Fruit fly (Drosophila melanogaster) whole organism, pupa: ENCODE data around the gene Nmdmc.
A peak's percentile ranks its signal among the peaks of the same experiment; 100 is the strongest.

ENCODE experiments used
- CG10348 ChIP-seq: fragments of 200-800 bp; sonication (Bioruptor generic); IDR thresholded peaks from 2 replicates; pipeline ENCODE4 v1.3.6; 2022; ENCODE audit warnings: missing biosample characterization, missing genetic modification characterization
- CG12605 ChIP-seq: fragments of 200-800 bp; sonication (Bioruptor generic); IDR thresholded peaks from 2 replicates; pipeline ENCODE4 v1.3.6; 2022; ENCODE audit warnings: missing biosample characterization, missing genetic modification characterization
- CG13204 ChIP-seq: fragments of 200-800 bp; sonication (Bioruptor generic); optimal IDR thresholded peaks from 2 replicates; lab custom pipeline; 2018; ENCODE audit warnings: missing biosample characterization, mild to moderate bottlenecking, missing genetic modification characterization, moderate library complexity
- CG14655 ChIP-seq: fragments of 200-800 bp; sonication (Bioruptor generic); optimal IDR thresholded peaks from 3 replicates; lab custom pipeline; 2017; ENCODE audit warnings: mild to moderate bottlenecking, missing biosample characterization, missing genetic modification reagents, missing genetic modification characterization
- CG15710 ChIP-seq: fragments of 200-800 bp; sonication (Bioruptor generic); optimal IDR thresholded peaks from 2 replicates; lab custom pipeline; 2018; ENCODE audit warnings: missing biosample characterization, mild to moderate bottlenecking, missing genetic modification characterization, moderate library complexity
- CG17806 ChIP-seq: fragments of 200-800 bp; sonication (Bioruptor generic); optimal IDR thresholded peaks from 2 replicates; lab custom pipeline; 2018; ENCODE audit warnings: missing biosample characterization, mild to moderate bottlenecking, missing genetic modification characterization, moderate library complexity
- CG32121 ChIP-seq: fragments of 200-800 bp; sonication (Bioruptor generic); IDR thresholded peaks from 2 replicates; pipeline ENCODE4 v1.3.6; 2022; ENCODE audit warnings: missing biosample characterization, missing genetic modification characterization
- CG34367 ChIP-seq: fragments of 200-800 bp; sonication (Bioruptor generic); optimal IDR thresholded peaks from 2 replicates; lab custom pipeline; 2018; ENCODE audit warnings: missing biosample characterization, mild to moderate bottlenecking, missing genetic modification characterization
- CG4496 ChIP-seq: fragments of 200-800 bp; sonication (Bioruptor generic); IDR thresholded peaks from 3 replicates; pipeline ENCODE4 v1.3.6; 2022; ENCODE audit warnings: missing biosample characterization, missing genetic modification characterization
- CG8159 ChIP-seq: fragments of 200-800 bp; sonication (Bioruptor generic); optimal IDR thresholded peaks from 3 replicates; lab custom pipeline; 2018; ENCODE audit warnings: missing biosample characterization, mild to moderate bottlenecking, missing genetic modification characterization, moderate library complexity
- CG8301 ChIP-seq: fragments of 200-800 bp; sonication (Bioruptor generic); optimal IDR thresholded peaks from 2 replicates; lab custom pipeline; 2018; ENCODE audit warnings: missing biosample characterization, mild to moderate bottlenecking, missing genetic modification characterization
- CG9948 ChIP-seq: fragments of 200-800 bp; sonication (Bioruptor generic); optimal IDR thresholded peaks from 2 replicates; lab custom pipeline; 2018; ENCODE audit warnings: missing biosample characterization, mild to moderate bottlenecking, missing genetic modification characterization, moderate library complexity
- D1 ChIP-seq: fragments of 200-800 bp; sonication (Bioruptor generic); optimal IDR thresholded peaks from 2 replicates; lab custom pipeline; 2018; ENCODE audit warnings: missing biosample characterization, mild to moderate bottlenecking, missing genetic modification characterization, moderate library complexity
- EcR ChIP-seq: fragments of 200-800 bp; sonication (Bioruptor generic); optimal IDR thresholded peaks from 3 replicates; lab custom pipeline; 2019; ENCODE audit warnings: missing biosample characterization, missing genetic modification characterization, mild to moderate bottlenecking, moderate library complexity, missing genetic modification reagents
- Ets98B ChIP-seq: fragments of 200-800 bp; sonication (Bioruptor generic); IDR thresholded peaks from 2 replicates; pipeline ENCODE4 v1.3.6; 2022; ENCODE audit warnings: missing biosample characterization, missing genetic modification characterization
- Pif1A ChIP-seq: fragments of 200-800 bp; sonication (Bioruptor generic); optimal IDR thresholded peaks from 3 replicates; lab custom pipeline; 2016; ENCODE audit warnings: missing biosample characterization, missing genetic modification characterization
- Pif1B ChIP-seq: fragments of 200-800 bp; sonication (Bioruptor generic); optimal IDR thresholded peaks from 3 replicates; lab custom pipeline; 2016; ENCODE audit warnings: missing biosample characterization, missing genetic modification characterization
- Snoo ChIP-seq: fragments of 200-800 bp; sonication (Bioruptor generic); optimal IDR thresholded peaks from 3 replicates; lab custom pipeline; 2017; ENCODE audit warnings: missing biosample characterization, mild to moderate bottlenecking, missing genetic modification characterization, inconsistent platforms
- fd96Ca ChIP-seq: fragments of 200-800 bp; sonication (Bioruptor generic); IDR thresholded peaks from 3 replicates; pipeline ENCODE4 v1.3.6; 2022; ENCODE audit warnings: missing biosample characterization, missing genetic modification characterization
- gl ChIP-seq: fragments of 200-800 bp; sonication (Bioruptor generic); optimal IDR thresholded peaks from 2 replicates; lab custom pipeline; 2018; ENCODE audit warnings: missing biosample characterization, mild to moderate bottlenecking, missing genetic modification characterization
- rn ChIP-seq: fragments of 200-800 bp; sonication (Bioruptor generic); IDR thresholded peaks from 2 replicates; pipeline ENCODE4 v1.3.6; 2022; ENCODE audit warnings: missing biosample characterization, missing genetic modification characterization

Nmdmc gene

DNA sequence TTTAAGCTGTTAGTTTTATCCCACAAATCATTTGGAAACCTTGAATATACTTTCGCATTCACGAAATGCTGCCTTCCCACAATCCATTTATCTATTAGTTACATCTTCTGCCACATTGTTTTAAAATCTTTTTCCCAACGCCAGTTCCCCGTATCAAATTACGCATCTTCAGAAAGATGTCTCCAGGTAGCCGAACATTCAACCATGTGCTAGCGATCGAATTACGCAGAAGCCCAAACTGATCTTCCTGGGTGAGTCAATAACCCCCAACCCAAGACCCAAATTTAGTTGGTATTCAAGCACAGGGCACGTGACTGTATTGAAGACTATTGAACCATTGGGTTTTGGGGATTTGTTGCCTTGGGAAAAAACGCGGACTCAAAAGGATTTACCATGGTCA, 26.4 kb downstream of the Nmdmc start:
- no peak for TF ChIP-seq EcR
- no peak for TF ChIP-seq Pif1A (GFP tag; lab: Kevin White, UChicago)
- no peak for TF ChIP-seq CG10348
- no peak for TF ChIP-seq Snoo (tag; lab: Kevin White, UChicago)
- no peak for TF ChIP-seq CG9948 (tag; lab: Kevin White, UChicago)
- TF ChIP-seq CG14655 (GFP tag; lab: Kevin White, UChicago), result no peak
- TF ChIP-seq fd96Ca (GFP tag; lab: Robert Waterston, UW), result no peak
- TF ChIP-seq Ets98B, result no peak
- TF ChIP-seq CG32121 (GFP tag; lab: Robert Waterston, UW), result no peak
- TF ChIP-seq gl (tag; lab: Kevin White, UChicago), result no peak

DNA sequence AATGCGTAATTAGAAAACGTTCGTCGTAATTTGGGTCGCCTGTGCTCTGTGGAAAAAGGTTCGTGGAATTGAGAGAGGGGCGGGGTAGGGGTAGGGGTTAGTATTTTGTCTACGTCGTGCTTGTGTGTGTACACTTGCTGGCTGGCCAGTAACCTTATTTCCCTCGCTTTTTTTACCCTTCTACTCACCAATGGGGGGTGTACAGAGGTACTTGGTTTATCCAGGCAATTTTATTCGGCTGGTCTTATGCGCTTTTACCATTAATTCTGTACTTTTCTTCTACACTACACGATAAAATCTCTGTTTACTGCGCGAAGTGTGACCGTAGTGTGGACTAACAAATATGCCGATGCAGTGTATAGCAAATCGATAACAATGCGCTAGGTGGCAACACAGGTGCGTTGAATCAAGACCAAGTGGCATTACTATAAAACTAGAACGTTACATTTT, 30.6 kb downstream of the Nmdmc start, which contains the start of gene tgo:
tgo (minus strand) TSS at position 334 of the 450 bp plus-strand sequence.
- TF ChIP-seq CG15710 (peak; percentile 12), Pif1A (GFP tag; lab: Kevin White, UChicago) (no peak), rn (GFP tag; lab: Robert Waterston, UW) (no peak), fd96Ca (GFP tag; lab: Robert Waterston, UW) (0 out of 3 replicates have a peak, but pooled peaks have one; percentile 12), CG4496 (no peak), CG10348 (no peak), CG8301 (tag; lab: Kevin White, UChicago) (no peak), EcR (peak; percentile 28)

DNA sequence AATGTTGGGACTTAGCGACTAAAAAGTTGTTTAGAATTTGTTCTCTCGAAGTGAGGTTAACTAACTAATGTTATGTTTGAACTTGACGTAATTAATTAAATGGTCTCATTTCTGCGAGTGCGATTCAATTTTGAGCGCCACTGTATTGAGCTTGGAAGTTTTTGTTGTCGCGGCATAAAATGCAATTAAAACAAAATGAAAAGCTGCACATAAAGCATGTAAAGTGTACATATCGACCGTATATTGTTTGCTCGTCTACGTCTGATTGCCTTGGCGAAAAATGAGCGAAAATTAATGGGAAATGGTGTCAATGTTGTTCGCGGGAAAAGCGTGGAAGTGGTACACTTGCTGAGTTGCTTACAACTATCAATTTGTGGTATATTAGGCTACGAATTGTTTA, 33.5 kb downstream of the Nmdmc start:
- no peak for TF ChIP-seq Pif1A (GFP tag; lab: Kevin White, UChicago)
- no peak for TF ChIP-seq rn (GFP tag; lab: Robert Waterston, UW)
- no peak for TF ChIP-seq CG32121 (GFP tag; lab: Robert Waterston, UW)
- TF ChIP-seq Snoo (tag; lab: Kevin White, UChicago), result no peak
- TF ChIP-seq CG8159 (tag; lab: Kevin White, UChicago), result no peak
- no peak for TF ChIP-seq CG14655 (GFP tag; lab: Kevin White, UChicago)
- no peak for TF ChIP-seq CG4496
- no peak for TF ChIP-seq CG13204
- no peak for TF ChIP-seq CG17806 (tag; lab: Kevin White, UChicago)
- TF ChIP-seq, all 21 proteins: peak for 0

DNA sequence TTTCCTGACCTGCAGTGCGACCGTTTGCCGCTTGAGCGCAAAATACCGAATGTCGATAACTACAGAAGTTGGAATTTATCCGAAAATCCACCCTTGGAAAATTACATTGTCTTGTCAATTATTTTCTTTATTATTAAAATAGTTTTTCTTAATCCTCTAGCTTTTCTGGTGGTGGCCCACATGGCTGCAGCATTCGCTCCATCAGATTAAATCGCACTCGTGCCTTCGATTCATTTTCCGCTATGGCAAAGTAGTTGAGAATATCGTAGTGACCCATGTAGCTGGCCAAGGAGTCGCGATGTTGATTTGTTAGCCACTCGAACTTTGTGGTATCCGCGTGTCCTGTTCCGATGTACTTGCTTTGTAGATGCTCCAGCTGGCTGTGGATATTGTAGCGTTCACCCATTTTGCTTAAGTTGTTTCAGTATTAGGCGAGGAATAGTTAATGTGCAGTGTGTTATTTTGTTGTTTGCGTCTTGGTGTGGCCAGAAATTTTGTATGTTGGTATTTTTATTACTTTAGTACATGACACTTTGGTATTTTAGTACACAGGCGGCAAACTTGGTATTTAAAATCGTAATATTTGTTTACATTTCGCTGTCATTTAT, 35.4 kb downstream of the Nmdmc start, which contains the start of the genes Kcmf1, Sf3b5 and CG11986:
Kcmf1 (minus strand) TSS at position 51 of the 608 bp plus-strand sequence.
Sf3b5 (minus strand) TSS at position 483 of the 608 bp plus-strand sequence.
CG11986 (plus strand) TSS at position 588 of the 608 bp plus-strand sequence.
- TF ChIP-seq CG32121 (GFP tag; lab: Robert Waterston, UW), result no peak
- TF ChIP-seq D1, result no peak
- no peak for TF ChIP-seq Snoo (tag; lab: Kevin White, UChicago)
- no peak for TF ChIP-seq CG10348
- no peak for TF ChIP-seq CG14655 (GFP tag; lab: Kevin White, UChicago)
- TF ChIP-seq CG8159 (tag; lab: Kevin White, UChicago), result no peak
- no peak for TF ChIP-seq CG17806 (tag; lab: Kevin White, UChicago)
- TF ChIP-seq Pif1A (GFP tag; lab: Kevin White, UChicago), result no peak
- TF ChIP-seq EcR, result no peak
- TF ChIP-seq CG8301 (tag; lab: Kevin White, UChicago), result no peak
- TF ChIP-seq CG34367 (tag; lab: Kevin White, UChicago), result no peak
- TF ChIP-seq CG12605 (GFP tag; lab: Robert Waterston, UW), result no peak
- TF ChIP-seq Pif1B (GFP tag; lab: Kevin White, UChicago), result no peak
- no peak for TF ChIP-seq Ets98B
- TF ChIP-seq CG4496, result no peak
- TF ChIP-seq gl (tag; lab: Kevin White, UChicago), result no peak
- no peak for TF ChIP-seq rn (GFP tag; lab: Robert Waterston, UW)
- no peak for TF ChIP-seq fd96Ca (GFP tag; lab: Robert Waterston, UW)
- TF ChIP-seq CG15710, result no peak
- TF ChIP-seq, all 21 proteins: peak for 0

DNA sequence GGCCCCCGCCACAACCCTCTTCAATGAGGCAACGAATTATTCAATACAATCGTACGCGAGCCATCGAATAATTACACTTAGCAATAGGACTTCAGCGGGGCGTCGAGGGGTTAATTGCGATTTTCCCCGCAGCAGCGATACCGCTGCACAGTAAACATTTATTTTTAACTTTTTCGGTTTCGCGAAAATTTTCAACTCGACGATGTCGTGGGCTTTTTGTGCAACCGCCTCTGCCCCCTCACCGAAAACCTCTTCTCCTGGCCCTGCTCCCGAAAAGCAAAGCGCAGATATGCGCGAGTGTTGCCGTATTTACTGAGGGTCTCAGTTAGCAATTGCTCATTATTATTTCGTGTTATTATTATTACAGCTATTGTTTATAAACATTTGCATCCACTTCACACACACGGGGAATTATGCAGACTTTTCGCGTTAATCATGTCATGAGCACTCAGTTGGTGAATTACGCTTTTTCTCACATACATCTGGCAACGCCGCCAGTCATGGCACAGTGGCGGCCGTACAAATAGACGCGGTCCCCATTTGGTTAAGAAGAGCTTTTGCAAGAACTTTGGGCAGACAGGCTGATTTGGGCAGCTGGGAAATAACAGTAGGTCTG, 36.5 kb downstream of the Nmdmc start:
- TF ChIP-seq Pif1B (GFP tag; lab: Kevin White, UChicago) (no peak), CG4496 (0 out of 3 replicates have a peak, but pooled peaks have one; percentile 29), Ets98B (no peak), Snoo (tag; lab: Kevin White, UChicago) (peak; percentile 42), rn (GFP tag; lab: Robert Waterston, UW) (0 out of 2 replicates have a peak, but pooled peaks have one; percentile 16), fd96Ca (GFP tag; lab: Robert Waterston, UW) (0 out of 3 replicates have a peak, but pooled peaks have one; percentile 29), CG17806 (tag; lab: Kevin White, UChicago) (peak; percentile 7), D1 (no peak), CG8159 (tag; lab: Kevin White, UChicago) (peak; percentile 53), Pif1A (GFP tag; lab: Kevin White, UChicago) (no peak), CG32121 (GFP tag; lab: Robert Waterston, UW) (peak; percentile 38; the same call in 1 of the 2 replicates), CG8301 (tag; lab: Kevin White, UChicago) (no peak), CG10348 (no peak), gl (tag; lab: Kevin White, UChicago) (no peak), CG12605 (GFP tag; lab: Robert Waterston, UW) (no peak), EcR (peak; percentile 28), CG34367 (tag; lab: Kevin White, UChicago) (no peak), CG15710 (peak; percentile 15), CG14655 (GFP tag; lab: Kevin White, UChicago) (no peak), CG13204 (no peak)
